Fruit fly (Drosophila melanogaster) whole organism, embryonic: ENCODE data around the gene CG1703.
A peak's percentile ranks its signal among the peaks of the same experiment; 100 is the strongest.

Experiments
- Asciz ChIP-seq: fragments of 200-800 bp; sonication (Bioruptor generic); optimal IDR thresholded peaks from 2 replicates; lab custom pipeline; 2017; ENCODE audit warnings: missing biosample characterization, mild to moderate bottlenecking, missing genetic modification characterization, missing genetic modification reagents
- CG10462 ChIP-seq: fragments of 200-800 bp; sonication (Bioruptor generic); optimal IDR thresholded peaks from 2 replicates; lab custom pipeline; 2016; ENCODE audit warnings: missing biosample characterization, missing genetic modification characterization
- CG11085 ChIP-seq: fragments of 200-800 bp; sonication (Bioruptor generic); IDR thresholded peaks from 2 replicates; pipeline ENCODE4 v1.3.6; 2022; ENCODE audit warnings: missing biosample characterization, missing genetic modification characterization
- CG13424 ChIP-seq: fragments of 200-800 bp; sonication (Bioruptor generic); optimal IDR thresholded peaks from 2 replicates; lab custom pipeline; 2019; ENCODE audit warnings: missing biosample characterization, mild to moderate bottlenecking, missing genetic modification characterization, moderate library complexity
- CG13894 ChIP-seq: fragments of 200-800 bp; sonication (Bioruptor generic); optimal IDR thresholded peaks from 3 replicates; lab custom pipeline; 2018; ENCODE audit warnings: missing biosample characterization, mild to moderate bottlenecking, missing genetic modification characterization, moderate library complexity
- CG17186 ChIP-seq: fragments of 200-800 bp; sonication (Bioruptor generic); optimal IDR thresholded peaks from 3 replicates; lab custom pipeline; 2017; ENCODE audit warnings: missing biosample characterization, missing genetic modification reagents, missing genetic modification characterization
- CG17568 ChIP-seq: fragments of 200-800 bp; sonication (Bioruptor generic); optimal IDR thresholded peaks from 2 replicates; lab custom pipeline; 2018; ENCODE audit warnings: missing biosample characterization, mild to moderate bottlenecking, missing genetic modification characterization, moderate library complexity
- CG18476 ChIP-seq: fragments of 200-800 bp; sonication (Bioruptor generic); optimal IDR thresholded peaks from 2 replicates; lab custom pipeline; 2016; ENCODE audit warnings: missing biosample characterization, mild to moderate bottlenecking, missing genetic modification characterization
- CG30020 ChIP-seq: fragments of 200-800 bp; optimal IDR thresholded peaks from 2 replicates; lab custom pipeline; 2019; ENCODE audit warnings: missing biosample characterization, mild to moderate bottlenecking, missing genetic modification characterization, moderate library complexity
- CG3281 ChIP-seq: fragments of 200-800 bp; sonication (Bioruptor generic); optimal IDR thresholded peaks from 3 replicates; lab custom pipeline; 2017; ENCODE audit warnings: missing biosample characterization, mild to moderate bottlenecking, missing genetic modification characterization
- CG3407 ChIP-seq: fragments of 200-800 bp; sonication (Bioruptor generic); optimal IDR thresholded peaks from 2 replicates; lab custom pipeline; 2018; ENCODE audit warnings: missing biosample characterization, mild to moderate bottlenecking, missing genetic modification characterization
- CG3726 ChIP-seq: fragments of 200-800 bp; sonication (Bioruptor generic); IDR thresholded peaks from 3 replicates; pipeline ENCODE4, ENCODE4 v1.3.6; 2022; ENCODE audit warnings: missing biosample characterization, missing genetic modification characterization
- CG5953 ChIP-seq: fragments of 200-800 bp; sonication (Bioruptor generic); IDR thresholded peaks from 2 replicates; pipeline ENCODE4 v1.3.6; 2022; ENCODE audit warnings: missing biosample characterization, missing genetic modification characterization
- CG8089 ChIP-seq: fragments of 200-800 bp; sonication (Bioruptor generic); optimal IDR thresholded peaks from 3 replicates; lab custom pipeline; 2016; ENCODE audit warnings: missing biosample characterization, missing genetic modification characterization
- CG8359 ChIP-seq: fragments of 200-800 bp; sonication (Bioruptor generic); optimal IDR thresholded peaks from 2 replicates; lab custom pipeline; 2017; ENCODE audit warnings: missing biosample characterization, mild to moderate bottlenecking, missing genetic modification characterization, borderline replicate concordance
- CG8924 ChIP-seq: fragments of 200-800 bp; optimal IDR thresholded peaks from 3 replicates; lab custom pipeline; 2019; ENCODE audit warnings: missing biosample characterization, mild to moderate bottlenecking, missing genetic modification characterization, moderate library complexity
- CG9876 ChIP-seq: fragments of 200-800 bp; sonication (Bioruptor generic); optimal IDR thresholded peaks from 2 replicates; lab custom pipeline; 2016; ENCODE audit warnings: missing biosample characterization, missing genetic modification characterization
- CG9932 ChIP-seq: fragments of 200-800 bp; sonication (Bioruptor generic); IDR thresholded peaks from 2 replicates; pipeline ENCODE4 v1.3.6; 2022; ENCODE audit warnings: missing biosample characterization, missing genetic modification characterization
- CTCF ChIP-seq: fragments of 200-800 bp; sonication (Bioruptor generic); optimal IDR thresholded peaks from 2 replicates; lab custom pipeline; 2017; ENCODE audit warnings: missing biosample characterization, mild to moderate bottlenecking, missing genetic modification characterization, moderate library complexity
- Dek ChIP-seq: fragments of 200-800 bp; sonication (Bioruptor generic); optimal IDR thresholded peaks from 3 replicates; lab custom pipeline; 2019; ENCODE audit warnings: missing biosample characterization, mild to moderate bottlenecking, missing genetic modification characterization, moderate library complexity
- Dip2 ChIP-seq: fragments of 200-800 bp; sonication (Bioruptor generic); IDR thresholded peaks from 2 replicates; pipeline ENCODE4 v1.3.6; 2022; ENCODE audit warnings: missing biosample characterization, missing genetic modification characterization
- E2f1 ChIP-seq: fragments of 200-800 bp; sonication (Bioruptor generic); IDR thresholded peaks from 2 replicates; pipeline ENCODE4 v1.3.6; 2022; ENCODE audit warnings: missing biosample characterization, missing genetic modification characterization
- Fer3 ChIP-seq: fragments of 200-800 bp; sonication (Bioruptor generic); optimal IDR thresholded peaks from 2 replicates; lab custom pipeline; 2018; ENCODE audit warnings: missing biosample characterization, mild to moderate bottlenecking, missing genetic modification characterization, moderate library complexity
- HLH3B ChIP-seq: fragments of 200-800 bp; sonication (Bioruptor generic); IDR thresholded peaks from 2 replicates; pipeline ENCODE4 v1.3.6; 2022; ENCODE audit warnings: missing biosample characterization, missing genetic modification characterization
- Hsf ChIP-seq: fragments of 200-800 bp; sonication (Bioruptor generic); optimal IDR thresholded peaks from 3 replicates; lab custom pipeline; 2016; ENCODE audit warnings: missing biosample characterization, missing genetic modification characterization
- MBD-R2 ChIP-seq: fragments of 200-800 bp; sonication (Bioruptor generic); IDR thresholded peaks from 2 replicates; pipeline ENCODE4 v1.3.6; 2022; ENCODE audit warnings: missing biosample characterization, missing genetic modification characterization
- Mrtf ChIP-seq: fragments of 200-800 bp; sonication (Bioruptor generic); IDR thresholded peaks from 3 replicates; pipeline ENCODE4 v1.3.6; 2022; ENCODE audit warnings: missing biosample characterization, missing genetic modification characterization
- Sry-δ ChIP-seq: fragments of 200-800 bp; sonication (Bioruptor generic); optimal IDR thresholded peaks from 2 replicates; lab custom pipeline; 2016; ENCODE audit warnings: missing biosample characterization, missing genetic modification characterization
- YL-1 ChIP-seq: fragments of 200-800 bp; sonication (Bioruptor generic); optimal IDR thresholded peaks from 3 replicates; lab custom pipeline; 2017; ENCODE audit warnings: missing biosample characterization, mild to moderate bottlenecking, missing genetic modification characterization
- al ChIP-seq: fragments of 200-800 bp; sonication (Bioruptor generic); IDR thresholded peaks from 2 replicates; pipeline ENCODE4 v1.3.6; 2022; ENCODE audit warnings: missing biosample characterization, missing genetic modification characterization
- bbx ChIP-seq: fragments of 200-800 bp; sonication (Bioruptor generic); IDR thresholded peaks from 2 replicates; pipeline ENCODE4 v1.3.6; 2022; ENCODE audit warnings: missing biosample characterization, missing genetic modification characterization; ENCODE audit not compliant: partially characterized antibody
- bcd ChIP-seq: fragments of 200-800 bp; sonication (Bioruptor generic); optimal IDR thresholded peaks from 2 replicates; lab custom pipeline; 2017; ENCODE audit warnings: missing biosample characterization, mild to moderate bottlenecking, missing genetic modification characterization
- chinmo ChIP-seq: fragments of 200-800 bp; sonication (Bioruptor generic); IDR thresholded peaks from 4 replicates; pipeline ENCODE4 v1.3.6; 2022; ENCODE audit warnings: missing biosample characterization, missing genetic modification characterization; ENCODE audit not compliant: partially characterized antibody
- chn ChIP-seq: fragments of 200-800 bp; sonication (Bioruptor generic); optimal IDR thresholded peaks from 2 replicates; lab custom pipeline; 2016; ENCODE audit warnings: missing biosample characterization, missing genetic modification characterization
- ems ChIP-seq: fragments of 200-800 bp; sonication (Bioruptor generic); optimal IDR thresholded peaks from 3 replicates; lab custom pipeline; 2016; ENCODE audit warnings: missing biosample characterization, missing genetic modification characterization
- fd3F ChIP-seq: fragments of 200-800 bp; sonication (Bioruptor generic); optimal IDR thresholded peaks from 2 replicates; lab custom pipeline; 2018; ENCODE audit warnings: missing biosample characterization, mild to moderate bottlenecking, missing genetic modification characterization, moderate library complexity
- hbn ChIP-seq: fragments of 200-800 bp; sonication (Bioruptor generic); IDR thresholded peaks from 2 replicates; pipeline ENCODE4 v1.3.6; 2022; ENCODE audit warnings: missing biosample characterization, missing genetic modification characterization; ENCODE audit not compliant: partially characterized antibody
- kay ChIP-seq: fragments of 200-800 bp; sonication (Bioruptor generic); optimal IDR thresholded peaks from 2 replicates; lab custom pipeline; 2016; ENCODE audit warnings: missing biosample characterization, missing genetic modification characterization
- lola ChIP-seq, 3 experiments: fragments of >200 bp in 2 of 3; fragments of 200-800 bp in 1 of 3; sonication (Bioruptor generic) in 1 of 3; optimal IDR thresholded peaks; 2 replicates each; lab custom pipeline; 2017 to 2019; ENCODE audit warnings: missing biosample characterization in 3 of 3, missing genetic modification characterization in 3 of 3, mild to moderate bottlenecking in 1 of 3, moderate library complexity in 1 of 3
- lov ChIP-seq, 2 experiments: fragments of 200-800 bp in 1 of 2; fragments of >200 bp in 1 of 2; sonication (Bioruptor generic) in 1 of 2; IDR thresholded peaks in 1 of 2; optimal IDR thresholded peaks in 1 of 2; 2 replicates in 1 of 2; 3 replicates in 1 of 2; pipeline versions ENCODE4 v1.3.6 to Lab custom; 2017 to 2022; ENCODE audit warnings: missing biosample characterization in 1 of 2, missing genetic modification characterization in 1 of 2
- mam ChIP-seq: fragments of 200-800 bp; sonication (Bioruptor generic); optimal IDR thresholded peaks from 3 replicates; lab custom pipeline; 2016; ENCODE audit warnings: missing biosample characterization, missing genetic modification characterization
- pho ChIP-seq: fragments of 200-800 bp; sonication (Bioruptor generic); optimal IDR thresholded peaks from 2 replicates; lab custom pipeline; 2016; ENCODE audit warnings: missing biosample characterization, missing genetic modification characterization
- pnt ChIP-seq: fragments of 200-800 bp; sonication (Bioruptor generic); optimal IDR thresholded peaks from 3 replicates; lab custom pipeline; 2016; ENCODE audit warnings: missing biosample characterization, missing genetic modification characterization
- psq ChIP-seq: fragments of 200-800 bp; sonication (Bioruptor generic); optimal IDR thresholded peaks from 2 replicates; lab custom pipeline; 2017; ENCODE audit warnings: missing biosample characterization, missing genetic modification characterization
- sens-2 ChIP-seq: fragments of 200-800 bp; sonication (Bioruptor generic); IDR thresholded peaks from 2 replicates; pipeline ENCODE4 v1.3.6; 2022; ENCODE audit warnings: missing biosample characterization, missing genetic modification characterization
- sima ChIP-seq: fragments of 200-800 bp; sonication (Bioruptor generic); optimal IDR thresholded peaks from 2 replicates; lab custom pipeline; 2016; ENCODE audit warnings: missing biosample characterization, missing genetic modification characterization
- sisA ChIP-seq: fragments of 200-800 bp; sonication (Bioruptor generic); IDR thresholded peaks from 2 replicates; pipeline ENCODE4 v1.3.6; 2022; ENCODE audit warnings: missing biosample characterization, missing genetic modification characterization
- stc ChIP-seq: fragments of 200-800 bp; sonication (Bioruptor generic); IDR thresholded peaks from 2 replicates; pipeline ENCODE4 v1.3.6; 2022; ENCODE audit warnings: missing biosample characterization, missing genetic modification characterization
- trem ChIP-seq: fragments of 200-800 bp; optimal IDR thresholded peaks from 3 replicates; lab custom pipeline; 2019; ENCODE audit warnings: missing biosample characterization, mild to moderate bottlenecking, missing genetic modification characterization, moderate library complexity
- zf30C ChIP-seq: fragments of 200-800 bp; sonication (Bioruptor generic); optimal IDR thresholded peaks from 3 replicates; lab custom pipeline; 2018; ENCODE audit warnings: missing biosample characterization, mild to moderate bottlenecking, missing genetic modification characterization

Gene CG1703

dm6 chrX:11569956-11570695, 41.6 kb upstream of the CG1703 start, which contains the start of the genes Polr2A and CG11699 (continued):
- TF ChIP-seq E2f1 (no peak), Fer3 (tag; lab: Kevin White, UChicago) (peak; percentile 17), MBD-R2 (GFP tag; lab: Robert Waterston, UW) (peak; percentile 81), zf30C (GFP tag; lab: Kevin White, UChicago) (no peak), chn (no peak), CG3407 (GFP tag; lab: Kevin White, UChicago) (no peak), sima (GFP tag; lab: Kevin White, UChicago) (no peak), CG13894 (tag; lab: Kevin White, UChicago) (peak; percentile 53), mam (peak; percentile 21), sens-2 (GFP tag; lab: Robert Waterston, UW) (no peak), CG13424 (tag; lab: Kevin White, UChicago) (peak; percentile 60), Asciz (no peak), CG9932 (peak; percentile 59), CG5953 (GFP tag; lab: Robert Waterston, UW) (no peak), sisA (GFP tag; lab: Robert Waterston, UW) (peak; percentile 43), CG30020 (peak; percentile 55), chinmo (no peak), YL-1 (GFP tag; lab: Kevin White, UChicago) (peak; percentile 85), kay (GFP tag; lab: Kevin White, UChicago) (no peak), lola (GFP tag; optimal IDR thresholded peaks at IDR 0.05; lab: Kevin White, UChicago) (peak in 1 of 3 experiments; percentile 31), CG10462 (GFP tag; lab: Kevin White, UChicago) (peak; percentile 4), fd3F (GFP tag; lab: Kevin White, UChicago) (peak; percentile 10), CG11085 (GFP tag; lab: Robert Waterston, UW) (0 out of 2 replicates have a peak, but pooled peaks have one; percentile 32), CG8924 (tag; lab: Kevin White, UChicago) (peak; percentile 31), al (GFP tag; lab: Robert Waterston, UW) (peak; percentile 27; the same call in 1 of the 2 replicates), bcd (GFP tag; lab: Kevin White, UChicago) (peak; percentile 46), CG3281 (GFP tag; lab: Kevin White, UChicago) (peak; percentile 44), CG3726 (no peak), bbx (GFP tag; lab: Robert Waterston, UW) (no peak; the same call in 1 of the 2 replicates), Mrtf (GFP tag; lab: Robert Waterston, UW) (no peak), HLH3B (GFP tag; lab: Robert Waterston, UW) (no peak), hbn (GFP tag; lab: Robert Waterston, UW) (no peak), pho (GFP tag; lab: Kevin White, UChicago) (no peak), CG9876 (GFP tag; lab: Kevin White, UChicago) (no peak), lov (optimal IDR thresholded peaks at IDR 0.05; lab: Kevin White, UChicago) (no peak), lov (GFP tag; IDR thresholded peaks at IDR 0.05; lab: Robert Waterston, UW) (no peak), CG8089 (GFP tag; lab: Kevin White, UChicago) (no peak), Hsf (no peak), CTCF (GFP tag; lab: Kevin White, UChicago) (no peak), CG17186 (peak; percentile 38), Dip2 (GFP tag; lab: Robert Waterston, UW) (no peak), psq (no peak), CG18476 (GFP tag; lab: Kevin White, UChicago) (no peak), ems (GFP tag; lab: Kevin White, UChicago) (peak; percentile 5), Sry-δ (peak; percentile 2), stc (GFP tag; lab: Robert Waterston, UW) (no peak), CG8359 (GFP tag; lab: Kevin White, UChicago) (peak; percentile 5), pnt (GFP tag; lab: Kevin White, UChicago) (no peak), Dek (tag; lab: Kevin White, UChicago) (peak; percentile 59), CG17568 (GFP tag; lab: Kevin White, UChicago) (no peak), trem (tag; lab: Kevin White, UChicago) (peak; percentile 63)
